Worm (Caenorhabditis elegans): ENCODE data around the gene Y34F4.3.

The Y34F4.3 gene

ce11 chrIII:1016080-1016479, at the start of gene Y34F4.3:
TSS of gene Y34F4.3 (minus strand) at chrIII:1016180.
- TF ChIP-seq unc-62 (GFP tag; optimal IDR thresholded peaks at IDR 0.05), result no peak

DNA sequence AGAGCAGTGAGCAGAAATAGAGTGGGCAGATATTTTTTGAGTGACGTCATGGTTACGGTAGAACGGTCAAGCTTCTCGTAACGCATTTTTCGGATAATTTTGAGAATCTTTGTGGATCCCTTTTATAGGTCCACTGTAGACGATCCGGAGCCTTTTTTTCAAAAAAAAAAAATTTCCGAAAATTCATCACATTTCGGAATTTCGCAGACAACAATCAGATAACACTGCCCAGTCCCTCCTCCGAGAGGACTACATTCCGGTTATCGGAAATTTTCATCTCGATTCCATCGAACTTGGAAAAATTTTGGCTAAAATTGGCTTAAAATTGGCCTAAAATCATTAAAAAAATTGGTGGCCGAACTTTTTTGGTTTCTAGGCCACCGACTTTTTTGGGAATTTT, 44.0 kb upstream of the Y34F4.3 start, which contains the start of gene BE0003N10.6:
TSS of gene BE0003N10.6 (minus strand) at position 101 of the 400 bp plus-strand sequence.
- TF ChIP-seq unc-62 (GFP tag; optimal IDR thresholded peaks at IDR 0.05), result no peak

ce11 chrIII:1058881-1059280, 42.9 kb upstream of the Y34F4.3 start:
- no peak for TF ChIP-seq unc-62 (GFP tag; optimal IDR thresholded peaks at IDR 0.05)

DNA sequence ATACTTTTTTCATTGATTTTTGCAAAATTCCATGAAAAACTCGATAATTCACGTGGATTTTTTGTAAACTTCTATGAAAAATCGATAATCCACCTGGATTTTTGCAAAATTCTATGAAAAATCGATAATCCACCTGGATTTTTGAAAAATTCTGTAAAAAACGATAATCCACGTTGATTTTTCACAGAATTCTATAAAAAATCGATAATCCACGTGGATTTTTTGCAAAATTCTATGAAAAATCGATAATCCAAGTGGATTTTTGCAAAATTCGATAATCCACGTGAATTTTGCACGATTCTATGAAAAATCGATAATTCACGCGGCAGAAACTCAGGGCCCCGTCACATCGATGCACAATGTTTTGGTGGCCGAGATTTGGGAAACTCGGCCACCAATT, 42.1 kb upstream of the Y34F4.3 start:
- TF ChIP-seq unc-62 (GFP tag; optimal IDR thresholded peaks at IDR 0.05), result no peak

DNA sequence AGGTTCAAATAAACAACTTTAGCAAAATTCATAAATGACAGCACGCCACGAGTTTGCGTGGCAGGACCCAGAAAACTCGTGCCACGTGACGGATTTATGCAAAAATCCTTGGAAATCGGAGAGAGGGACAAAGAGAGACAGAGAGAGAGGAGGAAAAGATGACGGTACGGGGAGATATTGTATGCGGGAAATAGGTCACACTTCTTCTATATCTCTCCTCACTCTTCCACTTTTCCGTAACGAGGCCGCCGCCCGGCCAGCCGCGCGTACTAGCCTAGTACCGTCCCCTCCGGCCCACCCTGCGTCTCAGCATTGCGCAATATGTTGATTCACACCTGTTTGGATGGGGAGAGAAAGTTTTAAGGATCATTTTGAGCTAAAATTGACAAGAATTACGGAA, 38.1 kb upstream of the Y34F4.3 start:
- no peak for TF ChIP-seq unc-62 (GFP tag; optimal IDR thresholded peaks at IDR 0.05)

ce11 chrIII:1053067-1053466, 37.1 kb upstream of the Y34F4.3 start, which contains the start of gene fbxo-11.2:
TSS of gene fbxo-11.2 (minus strand) at chrIII:1053242.
- no peak for TF ChIP-seq unc-62 (GFP tag; optimal IDR thresholded peaks at IDR 0.05)

DNA sequence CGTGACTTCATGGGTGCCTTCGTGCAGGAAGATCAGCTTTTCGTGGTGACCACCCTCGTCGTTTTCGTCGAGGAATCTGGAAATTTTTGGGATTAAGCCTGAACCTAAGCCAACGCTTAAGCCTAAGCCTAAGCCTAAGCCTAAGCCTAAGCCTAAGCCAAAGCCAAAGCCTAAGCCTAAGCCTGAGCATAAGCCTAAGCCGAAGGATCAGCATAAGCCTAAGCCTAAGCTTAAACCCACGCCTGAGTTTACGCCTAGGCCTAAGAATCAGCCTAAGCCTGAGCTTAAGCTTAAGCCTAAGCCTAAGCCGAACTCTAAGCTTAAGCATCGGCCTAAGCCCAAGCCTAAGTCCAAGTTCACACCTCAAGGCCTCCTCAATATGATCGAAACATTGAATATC, 36.3 kb upstream of the Y34F4.3 start:
- TF ChIP-seq unc-62 (GFP tag; optimal IDR thresholded peaks at IDR 0.05), result no peak

DNA sequence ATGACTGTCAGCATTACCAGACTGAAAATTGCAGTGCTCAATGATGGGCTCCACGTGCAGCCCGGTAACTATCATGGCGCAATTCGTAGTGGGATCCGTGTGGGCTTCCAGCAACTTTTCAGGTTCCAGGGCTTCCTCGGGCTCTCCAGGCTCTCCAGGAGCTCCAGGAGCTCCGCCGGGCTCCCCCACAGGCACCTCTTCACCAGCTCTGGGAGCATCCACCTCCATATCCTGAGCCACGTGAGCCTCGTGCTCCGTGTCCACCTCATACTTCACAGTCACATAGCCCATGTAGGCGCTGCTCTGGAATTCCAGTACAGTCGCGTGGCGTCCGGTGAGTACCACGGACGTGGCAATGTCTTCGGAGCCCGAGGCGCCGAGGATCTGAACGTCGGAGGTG, 35.9 kb upstream of the Y34F4.3 start:
- TF ChIP-seq unc-62 (GFP tag; optimal IDR thresholded peaks at IDR 0.05), result no peak

ce11 chrIII:1043790-1044189, 27.8 kb upstream of the Y34F4.3 start:
- no peak for TF ChIP-seq unc-62 (GFP tag; optimal IDR thresholded peaks at IDR 0.05)

DNA sequence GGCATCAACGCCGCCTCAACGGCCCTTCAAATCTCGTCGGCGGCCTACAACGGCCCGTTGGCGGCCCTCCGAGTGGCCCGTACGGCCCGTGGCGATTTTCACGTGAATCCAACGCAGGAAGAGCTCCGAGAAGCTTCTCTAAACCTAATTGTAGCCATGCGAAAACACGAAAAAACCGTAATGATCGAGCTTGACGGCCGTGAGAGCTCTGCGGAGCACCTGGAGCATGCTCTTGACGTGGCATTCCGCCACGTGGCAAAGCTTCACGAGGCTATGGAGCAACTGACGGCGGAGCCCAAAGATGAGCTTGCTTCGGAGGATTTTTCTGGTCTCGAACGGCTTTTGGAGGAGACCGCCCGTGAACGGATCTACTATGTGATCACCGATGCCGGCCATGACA, 24.1 kb upstream of the Y34F4.3 start:
- no peak for TF ChIP-seq unc-62 (GFP tag; optimal IDR thresholded peaks at IDR 0.05)

DNA sequence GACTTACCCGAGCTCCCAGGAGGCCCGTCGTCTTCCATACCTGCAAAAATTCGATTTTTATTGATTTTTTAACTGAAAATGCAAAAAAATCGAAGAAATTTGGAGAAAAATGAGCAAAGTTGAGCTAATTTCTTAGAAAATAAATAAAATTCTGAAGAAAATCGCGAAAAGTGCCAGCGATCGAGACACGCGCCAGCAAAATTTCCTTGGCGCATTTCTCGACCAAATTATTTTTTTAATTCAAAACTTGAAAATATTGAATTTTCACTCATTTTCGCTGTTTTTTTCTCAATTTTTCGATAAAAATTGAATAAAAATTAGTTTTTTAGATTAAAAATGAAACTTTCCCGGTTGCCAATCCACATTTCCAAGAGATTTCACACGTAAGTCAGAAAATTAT, 21.2 kb upstream of the Y34F4.3 start, which contains the start of the genes chin-1 and BE0003N10.1:
TSS of gene chin-1 (minus strand) at position 40 of the 400 bp plus-strand sequence.
TSS of gene BE0003N10.1 (plus strand) at position 320 of the 400 bp plus-strand sequence.
- no peak for TF ChIP-seq unc-62 (GFP tag; optimal IDR thresholded peaks at IDR 0.05)

- TF ChIP-seq unc-62 (GFP tag; optimal IDR thresholded peaks at IDR 0.05), result no peak
Measured at ce11 chrIII:1034853-1035252, 18.9 kb upstream of the Y34F4.3 start.

DNA sequence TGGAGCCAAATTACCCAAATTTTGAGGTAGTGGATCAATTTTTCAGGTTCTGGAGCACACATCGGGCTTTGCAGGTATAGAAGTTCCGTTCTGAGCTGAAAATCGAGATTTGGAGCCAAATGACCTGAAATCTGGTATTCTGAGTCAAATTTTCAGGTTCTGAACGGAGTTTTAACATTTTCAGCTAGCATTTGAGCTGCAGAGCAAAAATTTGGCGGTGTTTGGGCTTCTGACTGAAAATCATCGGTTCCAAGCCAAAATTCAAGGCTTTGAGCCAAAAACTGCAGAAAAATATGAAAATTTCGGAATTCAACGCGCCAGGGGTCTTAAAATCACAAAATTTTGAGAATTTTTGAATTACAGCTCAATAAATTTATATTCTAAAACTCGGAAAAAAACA, 15.0 kb upstream of the Y34F4.3 start, which contains the start of the genes clc-26 and E_BE45912.2:
TSS of gene clc-26 (minus strand) at position 101 of the 400 bp plus-strand sequence.
TSS of gene E_BE45912.2 (minus strand) at position 139 of the 400 bp plus-strand sequence.
- no peak for TF ChIP-seq unc-62 (GFP tag; optimal IDR thresholded peaks at IDR 0.05)

ce11 chrIII:1028233-1028632, 12.3 kb upstream of the Y34F4.3 start:
- TF ChIP-seq unc-62 (GFP tag; optimal IDR thresholded peaks at IDR 0.05), result no peak

DNA sequence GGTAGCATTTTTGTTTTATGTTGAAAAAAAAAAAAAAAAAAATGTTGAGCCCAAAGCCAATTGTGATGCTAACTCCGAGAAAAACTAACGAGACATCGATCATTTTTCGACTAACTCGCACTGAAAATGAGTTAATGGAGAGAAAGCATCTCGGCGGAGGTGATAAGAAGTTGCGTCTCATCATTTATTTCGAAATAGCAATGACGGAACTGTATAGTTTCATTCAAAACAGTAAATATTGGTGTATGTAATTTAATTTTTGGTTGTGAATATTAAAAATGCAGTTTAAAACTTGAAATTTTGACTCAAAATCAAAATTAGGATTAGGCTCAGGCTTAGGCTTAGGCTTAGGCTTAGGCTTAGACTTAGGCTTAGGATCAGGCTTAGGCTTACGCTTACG, 10.3 kb upstream of the Y34F4.3 start, which contains the start of gene clc-25:
TSS of gene clc-25 (minus strand) at position 101 of the 400 bp plus-strand sequence.
- TF ChIP-seq unc-62 (GFP tag; optimal IDR thresholded peaks at IDR 0.05), result no peak

DNA sequence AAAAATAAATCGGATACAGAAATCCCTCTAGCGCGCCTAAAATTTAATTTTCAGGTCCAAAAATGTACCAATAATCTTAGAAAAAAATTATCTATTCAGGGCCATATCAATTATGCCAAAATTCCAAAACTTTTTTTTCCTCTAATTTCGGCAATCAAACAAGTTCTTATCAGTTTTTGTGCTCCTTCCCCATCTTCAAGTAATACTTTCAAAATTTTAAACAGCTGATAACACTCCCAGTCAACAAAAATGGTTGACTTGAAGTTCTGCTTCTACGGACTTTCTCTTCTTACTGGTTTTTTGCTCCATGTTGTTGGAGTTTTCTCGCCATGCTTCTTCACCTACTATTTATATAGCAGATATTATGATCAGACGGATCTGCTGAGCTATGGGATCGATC, 4.8 kb upstream of the Y34F4.3 start, which contains the start of gene clc-23:
TSS of gene clc-23 (plus strand) at position 223 of the 400 bp plus-strand sequence.
- no peak for TF ChIP-seq unc-62 (GFP tag; optimal IDR thresholded peaks at IDR 0.05)

DNA sequence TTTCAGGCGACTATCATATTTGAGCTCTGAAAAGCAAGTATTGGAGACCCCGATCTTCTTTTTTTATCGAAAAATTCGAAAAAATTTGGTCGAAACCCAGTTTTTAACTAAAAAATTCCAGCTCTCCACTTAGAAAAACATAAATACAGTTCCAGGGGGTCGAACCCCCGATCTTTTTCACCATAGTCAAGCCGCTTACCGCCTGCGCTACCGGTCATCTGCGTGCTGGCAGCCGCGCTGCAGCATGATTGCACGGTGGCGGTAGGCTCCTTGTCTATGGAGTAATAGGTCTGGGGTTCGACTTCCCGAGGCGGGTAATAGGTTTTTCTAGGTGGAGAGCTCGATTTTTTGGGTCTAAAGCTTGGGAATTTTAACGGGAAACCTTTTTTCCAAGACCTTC, 6.2 kb downstream of the Y34F4.3 start, which contains the start of gene clc-24:
TSS of gene clc-24 (plus strand) at position 263 of the 400 bp plus-strand sequence.
- TF ChIP-seq unc-62 (GFP tag; optimal IDR thresholded peaks at IDR 0.05), result no peak

DNA sequence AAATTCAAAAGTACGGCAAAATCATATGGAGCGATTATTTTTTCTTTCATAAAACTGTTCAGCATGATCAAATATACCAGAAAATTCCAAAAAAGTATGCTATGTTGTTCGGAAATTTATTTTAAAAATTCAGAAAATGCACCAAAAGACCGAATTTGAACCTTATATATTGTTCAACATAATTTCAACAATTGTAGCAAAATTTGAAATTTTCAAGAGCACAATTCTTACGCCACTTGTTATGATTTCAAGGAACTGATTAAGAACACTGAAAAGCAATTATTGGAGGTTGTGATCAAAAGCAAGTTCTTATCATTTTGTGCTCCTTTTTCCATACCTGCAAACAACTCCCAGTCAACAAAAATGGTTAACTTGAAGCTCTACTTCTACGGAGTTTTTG, 7.9 kb downstream of the Y34F4.3 start, which contains the start of gene clc-27:
TSS of gene clc-27 (plus strand) at position 301 of the 400 bp plus-strand sequence.
- TF ChIP-seq unc-62 (GFP tag; optimal IDR thresholded peaks at IDR 0.05), result no peak

Measured in whole organism, dauer.